Worm (Caenorhabditis elegans) whole organism, L2 larva: Measurements from ENCODE around the gene aakg-1.

Experiments used
- ceh-82 ChIP-seq: fragments of 150-350 bp; optimal IDR thresholded peaks from 2 replicates; lab custom pipeline; 2014; ENCODE audit warnings: missing biosample characterization, missing genetic modification characterization
- mab-5 ChIP-seq: fragments of 150-350 bp; optimal IDR thresholded peaks from 2 replicates; lab custom pipeline; 2014; ENCODE audit warnings: missing biosample characterization, missing genetic modification characterization
- nhr-11 ChIP-seq: fragments of 150-350 bp; optimal IDR thresholded peaks from 2 replicates; lab custom pipeline; 2014; ENCODE audit warnings: missing biosample characterization, missing genetic modification characterization
- ztf-11 ChIP-seq: sonication (generic microtip); optimal IDR thresholded peaks from 2 replicates; lab custom pipeline; 2017; ENCODE audit warnings: missing biosample characterization, missing genetic modification characterization
- ztf-4 ChIP-seq: fragments of 150-350 bp; optimal IDR thresholded peaks from 2 replicates; lab custom pipeline; 2014; ENCODE audit warnings: missing biosample characterization, missing genetic modification characterization

- TF ChIP-seq ztf-4 (tag; lab: Kevin White, UChicago) (no peak), ceh-82 (tag; lab: Kevin White, UChicago) (no peak), nhr-11 (tag; lab: Kevin White, UChicago) (no peak), ztf-11 (no peak), mab-5 (tag; lab: Kevin White, UChicago) (no peak)
Measured at ce11 chrIII:12614161-12614560, 39.0 kb upstream of the aakg-1 start.
